Worm (Caenorhabditis elegans) whole organism, L4 larva: Measurements from ENCODE around the gene F22B5.10.

Experiments used
- F44E2.7 ChIP-seq: fragments of 200-800 bp; sonication (Bioruptor generic); IDR thresholded peaks from 2 replicates; pipeline ENCODE4 v2.1.2; 2022; ENCODE audit warnings: missing genetic modification characterization, missing compliant biosample characterization
- F49E8.2 ChIP-seq: sonication (generic microtip); optimal IDR thresholded peaks from 2 replicates; lab custom pipeline; 2016; ENCODE audit warnings: missing compliant biosample characterization, mild to moderate bottlenecking, missing genetic modification characterization, borderline replicate concordance
- R02D3.7 ChIP-seq: fragments of 150-350 bp; sonication (generic microtip); optimal IDR thresholded peaks from 3 replicates; lab custom pipeline; 2014; ENCODE audit warnings: missing biosample characterization, missing genetic modification characterization
- aha-1 ChIP-seq: fragments of 150-350 bp; peaks from one replicate; lab custom pipeline; 2014; ENCODE audit warnings: missing biosample characterization, missing genetic modification characterization
- aly-2 ChIP-seq: sonication (generic microtip); optimal IDR thresholded peaks from 2 replicates; lab custom pipeline; 2018; ENCODE audit warnings: missing biosample characterization, missing genetic modification characterization
- arid-1 ChIP-seq: fragments of 200-800 bp; sonication (Bioruptor generic); conservative IDR thresholded peaks from 2 replicates; pipeline ENCODE4 v1.3.6; 2022; ENCODE audit warnings: missing genetic modification reagents, missing genetic modification characterization, missing compliant biosample characterization
- attf-4 ChIP-seq: sonication (generic microtip); optimal IDR thresholded peaks from 3 replicates; lab custom pipeline; 2017; ENCODE audit warnings: missing biosample characterization, missing genetic modification characterization
- ceh-44 ChIP-seq: fragments of 200-800 bp; sonication (Bioruptor generic); IDR thresholded peaks from 2 replicates; pipeline ENCODE4 v1.3.6; 2022; ENCODE audit warnings: missing genetic modification reagents, missing genetic modification characterization, missing compliant biosample characterization
- ceh-62 ChIP-seq: sonication (generic microtip); optimal IDR thresholded peaks from 2 replicates; lab custom pipeline; 2017; ENCODE audit warnings: missing biosample characterization, missing genetic modification characterization
- cey-2 ChIP-seq: sonication (generic microtip); optimal IDR thresholded peaks from 3 replicates; lab custom pipeline; 2017; ENCODE audit warnings: missing genetic modification characterization, mild to moderate bottlenecking, missing compliant biosample characterization, antibody characterized with exemption, borderline replicate concordance; ENCODE audit not compliant: insufficient read depth
- ctbp-1 ChIP-seq: fragments of 200-800 bp; sonication (Bioruptor generic); IDR thresholded peaks from 2 replicates; pipeline ENCODE4 v1.3.6; 2022; ENCODE audit warnings: missing genetic modification reagents, missing genetic modification characterization, missing compliant biosample characterization
- daf-16 ChIP-seq, 3 experiments: sonication (generic microtip); optimal IDR thresholded peaks; 2 replicates each; lab custom pipeline; 2016 to 2017; ENCODE audit warnings: missing genetic modification characterization in 3 of 3, missing genetic modification reagents in 3 of 3, mild to moderate bottlenecking in 2 of 3, missing compliant biosample characterization in 2 of 3, missing biosample characterization in 1 of 3, moderate library complexity in 1 of 3
- daf-8 ChIP-seq: fragments of 200-800 bp; sonication (Bioruptor generic); IDR thresholded peaks from 2 replicates; pipeline ENCODE4 v1.3.6; 2022; ENCODE audit warnings: missing genetic modification characterization, missing compliant biosample characterization
- dmd-6 ChIP-seq: fragments of 200-800 bp; sonication (Bioruptor generic); IDR thresholded peaks from 2 replicates; pipeline ENCODE4 v1.3.6; 2022; ENCODE audit warnings: missing genetic modification reagents, missing genetic modification characterization, missing compliant biosample characterization
- dmd-9 ChIP-seq: fragments of 200-800 bp; sonication (Bioruptor generic); IDR thresholded peaks from 2 replicates; pipeline ENCODE4 v1.3.6; 2022; ENCODE audit warnings: missing genetic modification reagents, missing genetic modification characterization, missing compliant biosample characterization
- dpl-1 ChIP-seq: fragments of 150-350 bp; optimal IDR thresholded peaks from 2 replicates; lab custom pipeline; 2014; ENCODE audit warnings: missing biosample characterization, missing genetic modification reagents, missing genetic modification characterization
- duxl-1 ChIP-seq: sonication (generic microtip); optimal IDR thresholded peaks from 2 replicates; lab custom pipeline; 2016; ENCODE audit warnings: mild to moderate bottlenecking, missing genetic modification characterization, moderate library complexity, missing compliant biosample characterization; ENCODE audit not compliant: poor library complexity
- dve-1 ChIP-seq: sonication (generic microtip); optimal IDR thresholded peaks from 2 replicates; lab custom pipeline; 2017; ENCODE audit warnings: antibody characterized with exemption, mild to moderate bottlenecking, missing genetic modification characterization, missing compliant biosample characterization; ENCODE audit not compliant: insufficient read depth
- hif-1 ChIP-seq, 2 experiments: sonication (generic microtip); optimal IDR thresholded peaks; 2 replicates each; lab custom pipeline; 2016 to 2017; ENCODE audit warnings: missing compliant biosample characterization in 2 of 2, missing genetic modification characterization in 2 of 2, missing genetic modification reagents in 2 of 2, missing genotype in 2 of 2, mild to moderate bottlenecking in 1 of 2
- hlh-30 ChIP-seq: sonication (generic microtip); optimal IDR thresholded peaks from 2 replicates; lab custom pipeline; 2017; ENCODE audit warnings: antibody characterized with exemption, mild to moderate bottlenecking, missing genetic modification characterization, missing compliant biosample characterization; ENCODE audit not compliant: insufficient read depth
- lin-13 ChIP-seq: fragments of 150-350 bp; optimal IDR thresholded peaks from 2 replicates; lab custom pipeline; 2014; ENCODE audit warnings: missing biosample characterization, missing genetic modification reagents, missing genetic modification characterization
- lin-15B ChIP-seq: fragments of 150-350 bp; sonication (generic microtip); optimal IDR thresholded peaks from 3 replicates; lab custom pipeline; 2014; ENCODE audit warnings: missing biosample characterization, missing genetic modification characterization
- lin-38 ChIP-seq: fragments of 200-800 bp; sonication (Bioruptor generic); IDR thresholded peaks from 2 replicates; pipeline ENCODE4 v1.3.6; 2022; ENCODE audit warnings: missing genetic modification reagents, missing genetic modification characterization, missing compliant biosample characterization
- lir-3 ChIP-seq: sonication (generic microtip); optimal IDR thresholded peaks from 2 replicates; lab custom pipeline; 2016; ENCODE audit warnings: mild to moderate bottlenecking, missing genetic modification characterization, missing compliant biosample characterization
- madf-5 ChIP-seq, 2 experiments: fragments of 200-800 bp; sonication (Bioruptor generic); IDR thresholded peaks; 2 replicates each; pipeline ENCODE4 v1.3.6; 2022; ENCODE audit warnings: missing compliant biosample characterization in 2 of 2, missing genetic modification characterization in 2 of 2
- mdl-1 ChIP-seq, 2 experiments: fragments of 150-350 bp in 1 of 2; sonication (generic microtip) in 1 of 2; optimal IDR thresholded peaks; 2 replicates each; lab custom pipeline; 2014 to 2017; ENCODE audit warnings: missing biosample characterization in 2 of 2, missing genetic modification characterization in 2 of 2
- mxl-3 ChIP-seq: fragments of 200-800 bp; sonication (Bioruptor generic); optimal IDR thresholded peaks from 2 replicates; lab custom pipeline; 2018; ENCODE audit warnings: mild to moderate bottlenecking, missing genetic modification characterization, missing compliant biosample characterization
- nhr-102 ChIP-seq: sonication (generic microtip); optimal IDR thresholded peaks from 2 replicates; lab custom pipeline; 2016; ENCODE audit warnings: mild to moderate bottlenecking, missing genetic modification characterization, moderate library complexity, missing compliant biosample characterization
- nhr-111 ChIP-seq: fragments of 200-800 bp; sonication (Bioruptor generic); optimal IDR thresholded peaks from 2 replicates; lab custom pipeline; 2018; ENCODE audit warnings: mild to moderate bottlenecking, missing genetic modification characterization, missing compliant biosample characterization
- nhr-25 ChIP-seq: sonication (generic microtip); optimal IDR thresholded peaks from 2 replicates; lab custom pipeline; 2017; ENCODE audit warnings: missing genetic modification characterization, mild to moderate bottlenecking, missing compliant biosample characterization, antibody characterized with exemption, moderate library complexity, borderline replicate concordance; ENCODE audit not compliant: insufficient read depth
- nhr-28 ChIP-seq: fragments of 150-350 bp; optimal IDR thresholded peaks from 2 replicates; lab custom pipeline; 2014; ENCODE audit warnings: missing biosample characterization, missing genetic modification characterization
- nhr-41 ChIP-seq: fragments of 200-800 bp; sonication (Bioruptor generic); IDR thresholded peaks from 2 replicates; pipeline ENCODE4 v1.3.6; 2022; ENCODE audit warnings: missing genetic modification reagents, missing genetic modification characterization, missing compliant biosample characterization
- nhr-76 ChIP-seq: fragments of 150-350 bp; optimal IDR thresholded peaks from 2 replicates; lab custom pipeline; 2014; ENCODE audit warnings: missing biosample characterization, missing genetic modification characterization
- sdz-12 ChIP-seq: fragments of 200-800 bp; sonication (Bioruptor generic); optimal IDR thresholded peaks from 2 replicates; lab custom pipeline; 2018; ENCODE audit warnings: mild to moderate bottlenecking, missing genetic modification characterization, missing compliant biosample characterization
- set-16 ChIP-seq: fragments of 200-800 bp; sonication (Bioruptor generic); IDR thresholded peaks from 2 replicates; pipeline ENCODE4 v1.3.6; 2022; ENCODE audit warnings: missing genetic modification reagents, missing genetic modification characterization, missing compliant biosample characterization
- tag-97 ChIP-seq: fragments of 200-800 bp; sonication (Bioruptor generic); IDR thresholded peaks from 2 replicates; pipeline ENCODE4 v1.3.6; 2022; ENCODE audit warnings: missing genetic modification characterization, missing compliant biosample characterization
- tra-1 ChIP-seq: fragments of 200-800 bp; sonication (Bioruptor generic); IDR thresholded peaks from 2 replicates; pipeline ENCODE4 v1.3.6; 2022; ENCODE audit warnings: missing genetic modification reagents, missing genetic modification characterization, missing compliant biosample characterization
- unc-62 ChIP-seq, 3 experiments: fragments of 150-350 bp in 1 of 3; sonication (generic microtip); optimal IDR thresholded peaks in 2 of 3; peaks in 1 of 3; 1 replicate in 1 of 3; 2 replicates in 2 of 3; lab custom pipeline; 2014 to 2017; ENCODE audit warnings: missing biosample characterization in 3 of 3, missing genetic modification characterization in 3 of 3, missing genetic modification reagents in 3 of 3, missing genotype in 1 of 3
- zip-11 ChIP-seq: fragments of 200-800 bp; sonication (Bioruptor generic); IDR thresholded peaks from 2 replicates; pipeline ENCODE4 v1.3.6; 2022; ENCODE audit warnings: missing genetic modification characterization, missing compliant biosample characterization
- zip-2 ChIP-seq: fragments of 150-350 bp; optimal IDR thresholded peaks from 2 replicates; lab custom pipeline; 2014; ENCODE audit warnings: missing biosample characterization, missing genetic modification characterization

Gene F22B5.10

ce11 chrII:8483124-8483792, 16.3 kb downstream of the F22B5.10 start (continued):
- TF ChIP-seq nhr-76 (tag; lab: Kevin White, UChicago) = no peak
- no peak for TF ChIP-seq mdl-1 (tag; optimal IDR thresholded peaks at IDR 0.05; lab: Kevin White, UChicago)
- TF ChIP-seq aha-1 (tag; lab: Kevin White, UChicago) = peak; percentile 90
- TF ChIP-seq tra-1 (GFP tag; lab: Robert Waterston, UW) = no peak
- TF ChIP-seq daf-16 (GFP tag; optimal IDR thresholded peaks at IDR 0.05; lab: Kevin White, UChicago) = no peak
- TF ChIP-seq daf-16 (tag; optimal IDR thresholded peaks at IDR 0.05; lab: Kevin White, UChicago) = peak; percentile 22
- TF ChIP-seq lir-3 = no peak
- no peak for TF ChIP-seq cey-2 (tag; lab: Kevin White, UChicago)
- TF ChIP-seq ceh-62 (tag; lab: Kevin White, UChicago) = no peak
- TF ChIP-seq lin-15B (tag; lab: Kevin White, UChicago) = no peak
- TF ChIP-seq daf-8 (GFP tag; lab: Robert Waterston, UW) = no peak
- TF ChIP-seq nhr-25 (tag; lab: Kevin White, UChicago) = no peak
- TF ChIP-seq hlh-30 = no peak
- no peak for TF ChIP-seq nhr-41 (GFP tag; lab: Robert Waterston, UW)
- TF ChIP-seq nhr-28 (tag; lab: Kevin White, UChicago) = peak; percentile 99
- peak; percentile 46 for TF ChIP-seq lin-38 (GFP tag; lab: Robert Waterston, UW)
- TF ChIP-seq sdz-12 (GFP tag; lab: Kevin White, UChicago) = no peak
- TF ChIP-seq F49E8.2 (tag; lab: Kevin White, UChicago) = no peak
- TF ChIP-seq aly-2 (tag; lab: Kevin White, UChicago) = no peak
- TF ChIP-seq unc-62 (GFP tag; optimal IDR thresholded peaks at IDR 0.05 in 1 of 2; lab: Kevin White, UChicago) = no peak
- TF ChIP-seq unc-62 (tag; optimal IDR thresholded peaks at IDR 0.05; lab: Kevin White, UChicago) = no peak
- no peak for TF ChIP-seq madf-5 (GFP tag; IDR thresholded peaks at IDR 0.05; lab: Robert Waterston, UW)
- TF ChIP-seq zip-2 = no peak
- TF ChIP-seq hif-1 (tag; optimal IDR thresholded peaks at IDR 0.05; lab: Kevin White, UChicago) = no peak
- no peak for TF ChIP-seq tag-97 (GFP tag; lab: Robert Waterston, UW)
- no peak for TF ChIP-seq zip-11 (GFP tag; lab: Robert Waterston, UW)
- no peak for TF ChIP-seq nhr-111 (GFP tag; lab: Kevin White, UChicago)
- TF ChIP-seq set-16 (GFP tag; lab: Robert Waterston, UW) = no peak
- TF ChIP-seq dmd-9 = no peak
- no peak for TF ChIP-seq nhr-102 (tag; lab: Kevin White, UChicago)
- TF ChIP-seq duxl-1 (tag; lab: Kevin White, UChicago) = no peak
- no peak for TF ChIP-seq arid-1
- peak; percentile 26; the same call in 1 of the 2 replicates for TF ChIP-seq dmd-6 (GFP tag; lab: Robert Waterston, UW)
- TF ChIP-seq mxl-3 (GFP tag; lab: Kevin White, UChicago) = peak; percentile 14
- no peak for TF ChIP-seq R02D3.7 (tag; lab: Kevin White, UChicago)
- TF ChIP-seq dve-1 (tag; lab: Kevin White, UChicago) = peak; percentile 9
- no peak for TF ChIP-seq ctbp-1 (GFP tag; lab: Robert Waterston, UW)
- TF ChIP-seq dpl-1 = peak; percentile 23
- no peak for TF ChIP-seq ceh-44 (GFP tag; lab: Robert Waterston, UW)
- no peak for TF ChIP-seq attf-4 (tag; lab: Kevin White, UChicago)
- no peak for TF ChIP-seq F44E2.7
- TF ChIP-seq lin-13 (GFP tag; lab: Kevin White, UChicago) = no peak
